Worm (Caenorhabditis elegans) whole organism, early embryonic: Measurements from ENCODE around the gene srv-14.

Experiments used
- ama-1 ChIP-seq: fragments of 150-350 bp; optimal IDR thresholded peaks from 2 replicates; lab custom pipeline; 2014
- ceh-36 ChIP-seq: sonication (generic microtip); optimal IDR thresholded peaks from 2 replicates; lab custom pipeline; 2016; ENCODE audit warnings: missing genetic modification characterization, inconsistent platforms, missing compliant biosample characterization
- ets-7 ChIP-seq: sonication (generic microtip); optimal IDR thresholded peaks from 2 replicates; lab custom pipeline; 2016; ENCODE audit warnings: missing genotype, missing genetic modification characterization, missing compliant biosample characterization
- flt-1 ChIP-seq: fragments of 200-800 bp; sonication (Bioruptor generic); IDR thresholded peaks from 2 replicates; pipeline ENCODE4 v1.3.6; 2022; ENCODE audit warnings: missing genetic modification characterization, missing compliant biosample characterization
- hmg-4 ChIP-seq: fragments of 200-800 bp; sonication (Bioruptor generic); optimal IDR thresholded peaks from 2 replicates; lab custom pipeline; 2018; ENCODE audit warnings: mild to moderate bottlenecking, missing genetic modification characterization, missing compliant biosample characterization
- hnd-1 ChIP-seq: sonication (generic microtip); optimal IDR thresholded peaks from 2 replicates; lab custom pipeline; 2016; ENCODE audit warnings: missing genetic modification characterization, missing compliant biosample characterization
- pes-1 ChIP-seq: fragments of 200-800 bp; sonication (Bioruptor generic); IDR thresholded peaks from 2 replicates; pipeline ENCODE4 v1.3.6; 2022; ENCODE audit warnings: missing genetic modification reagents, missing genetic modification characterization, missing compliant biosample characterization
- scrt-1 ChIP-seq: fragments of 200-800 bp; sonication (Bioruptor generic); IDR thresholded peaks from 2 replicates; pipeline ENCODE4 v1.3.6; 2022; ENCODE audit warnings: missing genetic modification characterization, missing compliant biosample characterization
- sea-1 ChIP-seq: fragments of 200-800 bp; sonication (Bioruptor generic); conservative IDR thresholded peaks from 2 replicates; pipeline ENCODE4 v1.3.6; 2022; ENCODE audit warnings: missing genetic modification characterization, missing compliant biosample characterization
- tbx-11 ChIP-seq: fragments of 200-800 bp; sonication (Bioruptor generic); IDR thresholded peaks from 2 replicates; pipeline ENCODE4 v1.3.6; 2022; ENCODE audit warnings: missing genetic modification characterization, missing compliant biosample characterization
- tra-4 ChIP-seq: sonication (generic microtip); optimal IDR thresholded peaks from 2 replicates; lab custom pipeline; 2017; ENCODE audit warnings: missing genetic modification characterization, missing compliant biosample characterization

ce11 chrIV:15929831-15930230 lies 35.8 kb upstream of the srv-14 start:
- no peak for TF ChIP-seq ama-1
- TF ChIP-seq flt-1 (GFP tag; lab: Robert Waterston, UW): no peak
- TF ChIP-seq scrt-1 (GFP tag; lab: Robert Waterston, UW): no peak
- no peak for TF ChIP-seq sea-1
- no peak for TF ChIP-seq ceh-36
- no peak for TF ChIP-seq tbx-11 (GFP tag; lab: Robert Waterston, UW)
- no peak for TF ChIP-seq tra-4
- no peak for TF ChIP-seq hmg-4 (GFP tag; lab: Kevin White, UChicago)
- no peak for TF ChIP-seq ets-7 (tag; lab: Kevin White, UChicago)
- TF ChIP-seq pes-1 (GFP tag; lab: Robert Waterston, UW): no peak
- no peak for TF ChIP-seq hnd-1 (tag; lab: Kevin White, UChicago)
